Worm (Caenorhabditis elegans): Measurements from ENCODE around the gene W06B4.1.

The W06B4.1 gene

DNA sequence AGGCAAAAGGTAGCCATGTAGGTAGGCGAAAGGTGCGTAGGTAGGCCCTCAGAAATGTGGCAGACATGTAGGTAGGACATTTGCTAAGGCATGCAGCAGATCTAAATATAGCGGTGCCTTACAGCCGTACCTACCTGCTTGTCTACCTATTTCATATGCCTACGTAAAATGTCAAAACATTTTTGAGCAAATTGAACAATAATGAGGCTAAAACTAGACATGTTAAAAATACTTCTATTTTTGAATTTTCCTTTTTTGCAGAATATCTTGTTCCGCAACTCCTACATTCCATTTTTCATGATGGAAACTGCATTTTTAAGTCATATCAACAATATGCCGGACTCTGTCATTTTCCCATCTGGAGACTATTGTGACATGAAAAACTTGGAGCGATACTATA lies 37.1 kb upstream of the W06B4.1 start:
- no peak for TF ChIP-seq gmeb-1 (tag; optimal IDR thresholded peaks at IDR 0.05)
- TF ChIP-seq nhr-25 (tag; optimal IDR thresholded peaks at IDR 0.05) = no peak

DNA sequence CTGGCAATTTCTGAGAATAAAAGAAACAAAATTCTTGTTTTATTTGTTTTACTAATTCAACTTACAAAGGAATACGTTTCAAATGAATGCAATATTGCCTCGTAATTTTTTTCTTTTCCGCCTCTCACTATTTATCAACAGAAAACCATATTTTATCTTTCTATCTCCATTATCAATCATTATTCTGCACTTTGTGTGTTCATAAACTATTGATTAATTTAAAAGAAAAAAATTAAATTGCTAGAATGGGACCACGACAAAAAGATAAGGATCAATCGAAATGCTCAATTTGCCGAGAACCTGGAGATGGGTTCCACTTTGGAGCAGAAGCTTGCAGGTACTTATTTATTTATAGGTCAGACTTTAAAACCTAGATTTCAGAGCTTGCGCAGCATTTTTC lies 36.3 kb upstream of the W06B4.1 start, which contains the start of gene nhr-273:
TSS of gene nhr-273 (plus strand) at position 167 of the 400 bp plus-strand sequence.
- TF ChIP-seq nhr-6 (tag; optimal IDR thresholded peaks at IDR 0.05) (no peak), ztf-1 (GFP tag; conservative IDR thresholded peaks at IDR 0.05) (no peak), egl-27 (tag; optimal IDR thresholded peaks at IDR 0.05) (no peak), ztf-4 (tag; optimal IDR thresholded peaks at IDR 0.05) (no peak), crh-2 (tag; optimal IDR thresholded peaks at IDR 0.05) (peak; percentile 1), sma-3 (GFP tag; optimal IDR thresholded peaks at IDR 0.05) (peak; percentile 7), F13H6.1 (tag; optimal IDR thresholded peaks at IDR 0.05) (no peak), nhr-25 (tag; optimal IDR thresholded peaks at IDR 0.05) (no peak), nhr-129 (tag; optimal IDR thresholded peaks at IDR 0.05) (no peak), ceh-82 (tag; optimal IDR thresholded peaks at IDR 0.05) (no peak), mdl-1 (tag; optimal IDR thresholded peaks at IDR 0.05) (no peak), fos-1 (tag; optimal IDR thresholded peaks at IDR 0.05) (peak; percentile 2)

DNA sequence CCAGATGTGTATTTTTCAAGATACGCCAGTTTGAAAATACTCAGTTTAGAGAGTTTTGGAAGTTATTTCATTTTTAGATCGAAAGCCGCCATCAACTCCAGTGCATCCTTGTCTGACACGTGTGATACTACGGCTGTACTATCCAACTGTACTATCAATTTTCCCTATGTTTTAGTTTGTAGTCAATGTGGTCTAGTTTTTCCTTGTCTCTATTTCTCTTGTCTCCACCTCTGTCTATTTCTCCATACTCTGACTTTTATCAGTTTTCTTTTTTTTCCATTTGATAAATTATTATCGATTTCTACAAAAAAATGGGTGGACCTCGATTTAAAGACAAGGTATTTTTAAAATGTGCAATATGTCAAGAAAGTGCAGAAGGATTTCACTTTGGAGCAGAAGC lies 32.8 kb upstream of the W06B4.1 start, which contains the start of gene nhr-16:
TSS of gene nhr-16 (plus strand) at position 205 of the 400 bp plus-strand sequence.
- no peak for TF ChIP-seq alr-1 (tag; optimal IDR thresholded peaks at IDR 0.05)
- no peak for TF ChIP-seq ceh-82 (tag; optimal IDR thresholded peaks at IDR 0.05)
- no peak for TF ChIP-seq blmp-1 (tag; optimal IDR thresholded peaks at IDR 0.05; ENCODE audit: insufficient read depth)
- TF ChIP-seq sma-3 (GFP tag; optimal IDR thresholded peaks at IDR 0.05) = no peak
- no peak for TF ChIP-seq ztf-1 (GFP tag; conservative IDR thresholded peaks at IDR 0.05)
- no peak for TF ChIP-seq mbf-1 (tag; optimal IDR thresholded peaks at IDR 0.05)
- TF ChIP-seq nhr-237 (tag; optimal IDR thresholded peaks at IDR 0.05) = no peak
- TF ChIP-seq nhr-11 (tag; optimal IDR thresholded peaks at IDR 0.05) = no peak
- no peak for TF ChIP-seq nhr-21 (tag; optimal IDR thresholded peaks at IDR 0.05)
- no peak for TF ChIP-seq nhr-129 (tag; optimal IDR thresholded peaks at IDR 0.05)
- no peak for TF ChIP-seq sem-4 (tag; optimal IDR thresholded peaks at IDR 0.05)

DNA sequence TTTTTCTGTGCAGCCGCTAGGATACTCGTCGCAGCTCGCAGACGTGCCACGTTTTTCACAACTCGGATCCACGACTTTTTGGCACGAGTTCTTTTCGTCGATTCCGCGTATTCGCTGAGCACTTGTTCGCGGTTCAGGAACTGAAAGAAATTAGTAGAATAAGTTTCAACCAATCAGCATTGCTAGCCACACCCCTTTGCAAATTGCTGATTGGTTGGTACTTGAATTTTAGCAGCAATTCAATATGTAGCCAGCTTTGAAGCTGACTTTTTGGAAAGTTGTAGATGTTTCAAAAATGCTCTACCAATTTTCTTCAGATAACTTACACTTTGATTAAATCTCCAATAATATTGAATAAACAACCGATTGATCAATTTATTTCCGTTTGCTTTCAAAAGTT lies 30.1 kb upstream of the W06B4.1 start:
- no peak for TF ChIP-seq dmd-4 (tag; optimal IDR thresholded peaks at IDR 0.05)
- no peak for TF ChIP-seq lin-13 (GFP tag; optimal IDR thresholded peaks at IDR 0.05)
- no peak for TF ChIP-seq aly-2 (tag; optimal IDR thresholded peaks at IDR 0.05)
- TF ChIP-seq ceh-16 (tag; optimal IDR thresholded peaks at IDR 0.05) = no peak
- no peak for TF ChIP-seq skn-1 (tag; optimal IDR thresholded peaks at IDR 0.05)
- no peak for TF ChIP-seq ztf-1 (GFP tag; conservative IDR thresholded peaks at IDR 0.05)
- no peak for TF ChIP-seq nhr-6 (tag; optimal IDR thresholded peaks at IDR 0.05)
- no peak for TF ChIP-seq mab-5 (tag; optimal IDR thresholded peaks at IDR 0.05)
- TF ChIP-seq ztf-11 (tag; optimal IDR thresholded peaks at IDR 0.05) = no peak

DNA sequence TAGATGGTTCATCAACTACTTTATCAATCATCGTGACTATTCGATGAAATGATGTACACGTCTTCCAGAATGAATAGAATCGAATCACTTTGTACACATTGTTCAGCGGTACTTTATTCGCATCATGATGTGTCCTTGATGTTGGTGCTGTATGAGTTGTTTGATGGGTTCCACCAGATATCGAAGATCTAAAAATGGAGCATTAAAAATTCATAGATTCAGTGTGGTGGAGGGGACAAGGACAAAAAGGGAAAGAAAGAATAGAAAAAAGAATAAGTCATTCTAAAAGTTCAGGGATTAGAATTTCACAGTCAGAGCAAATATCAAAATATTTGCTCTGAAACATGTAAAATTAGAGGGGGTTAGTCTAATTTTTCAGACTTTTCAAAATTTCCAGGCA lies 26.6 kb upstream of the W06B4.1 start:
- TF ChIP-seq ZK546.5 (tag; optimal IDR thresholded peaks at IDR 0.05) (no peak), mdl-1 (tag; optimal IDR thresholded peaks at IDR 0.05) (no peak), sma-9 (GFP tag; optimal IDR thresholded peaks at IDR 0.05) (no peak), sma-9 (tag; optimal IDR thresholded peaks at IDR 0.05) (no peak), nhr-21 (tag; optimal IDR thresholded peaks at IDR 0.05) (no peak), zag-1 (tag; optimal IDR thresholded peaks at IDR 0.05) (no peak), nhr-11 (tag; optimal IDR thresholded peaks at IDR 0.05) (no peak), fos-1 (tag; optimal IDR thresholded peaks at IDR 0.05) (no peak), peb-1 (tag; optimal IDR thresholded peaks at IDR 0.05) (no peak)

DNA sequence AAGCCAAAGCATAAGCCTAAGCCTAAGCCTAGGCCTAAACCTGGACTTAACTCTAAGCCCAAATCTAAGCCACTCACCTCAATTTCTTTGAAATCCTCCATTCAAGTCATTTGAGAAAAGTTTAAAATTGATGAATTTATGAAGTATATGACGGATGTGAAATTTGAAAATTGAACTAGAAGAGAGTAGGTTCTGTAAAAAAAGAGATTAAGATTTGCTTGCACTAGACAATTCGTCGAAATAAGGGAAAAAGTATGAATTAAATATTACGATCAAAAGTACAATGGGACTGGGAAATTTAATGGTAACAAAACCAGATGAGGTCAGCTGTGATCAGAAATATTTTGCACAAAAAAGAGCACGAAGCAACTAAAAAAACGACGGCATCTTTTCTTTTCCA lies 18.3 kb upstream of the W06B4.1 start, which contains the start of gene twk-2:
TSS of gene twk-2 (minus strand) at position 101 of the 400 bp plus-strand sequence.
- no peak for TF ChIP-seq C34F6.9 (tag; optimal IDR thresholded peaks at IDR 0.05)
- no peak for TF ChIP-seq lsy-2 (tag; optimal IDR thresholded peaks at IDR 0.05)
- TF ChIP-seq nhr-237 (tag; optimal IDR thresholded peaks at IDR 0.05) = no peak
- TF ChIP-seq crh-2 (tag; optimal IDR thresholded peaks at IDR 0.05) = no peak
- no peak for TF ChIP-seq sma-3 (GFP tag; optimal IDR thresholded peaks at IDR 0.05)
- TF ChIP-seq lin-39 (tag; optimal IDR thresholded peaks at IDR 0.05) = no peak
- TF ChIP-seq lin-11 (tag; optimal IDR thresholded peaks at IDR 0.05) = no peak
- no peak for TF ChIP-seq aly-2 (tag; optimal IDR thresholded peaks at IDR 0.05)
- no peak for TF ChIP-seq ZK546.5 (tag; optimal IDR thresholded peaks at IDR 0.05)
- TF ChIP-seq egl-27 (tag; optimal IDR thresholded peaks at IDR 0.05) = no peak
- TF ChIP-seq mbf-1 (tag; optimal IDR thresholded peaks at IDR 0.05) = no peak
- TF ChIP-seq ztf-1 (GFP tag; conservative IDR thresholded peaks at IDR 0.05) = no peak
- no peak for TF ChIP-seq ceh-82 (tag; optimal IDR thresholded peaks at IDR 0.05)
- no peak for TF ChIP-seq gmeb-1 (tag; optimal IDR thresholded peaks at IDR 0.05)

Measured in whole organism, L2 larva.